Worm (Caenorhabditis elegans): Measurements from ENCODE around the gene B0285.3.

- TF ChIP-seq alr-1 (tag; optimal IDR thresholded peaks at IDR 0.05) (no peak), lin-13 (GFP tag; optimal IDR thresholded peaks at IDR 0.05) (no peak), snpc-4 (tag; optimal IDR thresholded peaks at IDR 0.05) (no peak), blmp-1 (tag; optimal IDR thresholded peaks at IDR 0.05; ENCODE audit: insufficient read depth) (peak; percentile 66)
These were observed 14.7 kb downstream of the B0285.3 start for ce11 chrIII:4328208-4328987.

Data from whole organism, L2 larva.